Fruit fly (Drosophila melanogaster) Kc167 (cell line): ENCODE data around the gene CG4069.

Source experiments
- h ChIP-seq: fragments of >200 bp; optimal IDR thresholded peaks from 3 replicates; lab custom pipeline; 2018; ENCODE audit warnings: missing external identifiers
- psq ChIP-seq: fragments of >200 bp; optimal IDR thresholded peaks from 2 replicates; lab custom pipeline; 2017; ENCODE audit warnings: missing external identifiers

dm6 chr3L:12507571-12507970 is 29.5 kb downstream of the CG4069 start, which contains the start of gene CG10654:
- TF ChIP-seq psq: no peak
- TF ChIP-seq h (lab: Kevin White, UChicago): no peak
